Fruit fly (Drosophila melanogaster): ENCODE data around the gene Scsalpha1.

Scsalpha1 gene

dm6 chr3L:3824790-3825484 lies 10.9 kb downstream of the Scsalpha1 start, which contains the start of gene Rdh (continued):
- peak; percentile 49; the same call in 2 of the 3 replicates for TF ChIP-seq CG7357 (GFP tag; IDR thresholded peaks at IDR 0.05)
- TF ChIP-seq peb (GFP tag; IDR thresholded peaks at IDR 0.05): no peak
- no peak for TF ChIP-seq nom (GFP tag; optimal IDR thresholded peaks at IDR 0.05)
- TF ChIP-seq CG7271 (tag; optimal IDR thresholded peaks at IDR 0.05): no peak
- peak; percentile 58 for TF ChIP-seq CG2875 (GFP tag; optimal IDR thresholded peaks at IDR 0.05)
- TF ChIP-seq CG8765 (GFP tag; IDR thresholded peaks at IDR 0.05): peak; percentile 18; the same call in 1 of the 2 replicates
- TF ChIP-seq CG7839 (tag; optimal IDR thresholded peaks at IDR 0.05): peak; percentile 84
- peak; percentile 63 for TF ChIP-seq sob (GFP tag; IDR thresholded peaks at IDR 0.05)
- TF ChIP-seq CG17359 (tag; optimal IDR thresholded peaks at IDR 0.05): peak; percentile 79
- TF ChIP-seq CG7987 (GFP tag; optimal IDR thresholded peaks at IDR 0.05): peak; percentile 15
- peak; percentile 32 for TF ChIP-seq HmgZ (tag; optimal IDR thresholded peaks at IDR 0.05)
- peak; percentile 41 for TF ChIP-seq CG1647 (GFP tag; optimal IDR thresholded peaks at IDR 0.05)
- peak; percentile 37 for TF ChIP-seq CG30020 (tag; optimal IDR thresholded peaks at IDR 0.05)
- TF ChIP-seq CG4854 (GFP tag; optimal IDR thresholded peaks at IDR 0.05): peak; percentile 21
- peak; percentile 77 for TF ChIP-seq Sox102F (GFP tag; optimal IDR thresholded peaks at IDR 0.05)
- TF ChIP-seq CG10147 (GFP tag; optimal IDR thresholded peaks at IDR 0.05): peak; percentile 89
- peak; percentile 77 for TF ChIP-seq CG15011 (GFP tag; optimal IDR thresholded peaks at IDR 0.05)
- TF ChIP-seq lola (GFP tag; optimal IDR thresholded peaks at IDR 0.05): peak in 1 of 3 experiments; percentile 68
- TF ChIP-seq CG11398 (GFP tag; optimal IDR thresholded peaks at IDR 0.05): no peak
- 0 out of 2 replicates have a peak, but pooled peaks have one; percentile 50 for TF ChIP-seq sim (GFP tag; IDR thresholded peaks at IDR 0.05)
- no peak for TF ChIP-seq CG2889 (GFP tag; IDR thresholded peaks at IDR 0.05)
- no peak for TF ChIP-seq CG8290 (GFP tag; optimal IDR thresholded peaks at IDR 0.05)
- TF ChIP-seq CG8290 (tag; optimal IDR thresholded peaks at IDR 0.05): no peak
- TF ChIP-seq CG11093 (GFP tag; IDR thresholded peaks at IDR 0.05): peak; percentile 60; the same call in 1 of the 3 replicates
- no peak for TF ChIP-seq gfzf (GFP tag; optimal IDR thresholded peaks at IDR 0.05)
- peak; percentile 58 for TF ChIP-seq Ada2b (GFP tag; IDR thresholded peaks at IDR 0.05)
- TF ChIP-seq CG12299 (tag; optimal IDR thresholded peaks at IDR 0.05): peak; percentile 75
- TF ChIP-seq CG9817 (tag; optimal IDR thresholded peaks at IDR 0.05): peak; percentile 77
- TF ChIP-seq CG10321 (GFP tag; IDR thresholded peaks at IDR 0.05): no peak
- TF ChIP-seq aop (GFP tag; IDR thresholded peaks at IDR 0.05): no peak
- TF ChIP-seq CG1233 (GFP tag; optimal IDR thresholded peaks at IDR 0.05): peak; percentile 59
- no peak for TF ChIP-seq HLH4C (GFP tag; IDR thresholded peaks at IDR 0.05; ENCODE audit: partially characterized antibody)
- peak; percentile 38 for TF ChIP-seq CG4707 (GFP tag; optimal IDR thresholded peaks at IDR 0.05)
- no peak for TF ChIP-seq Myb (GFP tag; optimal IDR thresholded peaks at IDR 0.05)
- peak; percentile 78 for TF ChIP-seq CG2712 (tag; optimal IDR thresholded peaks at IDR 0.05)
- TF ChIP-seq MTF-1 (GFP tag; optimal IDR thresholded peaks at IDR 0.05; ENCODE audit: borderline replicate concordance): peak; percentile 29
- no peak for TF ChIP-seq Gsc (GFP tag; IDR thresholded peaks at IDR 0.05)
- peak; percentile 32 for TF ChIP-seq Dip3 (GFP tag; optimal IDR thresholded peaks at IDR 0.05)
- peak; percentile 48 for TF ChIP-seq Chrac-16 (GFP tag; optimal IDR thresholded peaks at IDR 0.05)
- peak; percentile 24 for TF ChIP-seq CG10462 (GFP tag; optimal IDR thresholded peaks at IDR 0.05)
- TF ChIP-seq Ets97D (GFP tag; optimal IDR thresholded peaks at IDR 0.05): no peak
- no peak for TF ChIP-seq Bdp1 (GFP tag; optimal IDR thresholded peaks at IDR 0.05)
- TF ChIP-seq CG10654 (GFP tag; optimal IDR thresholded peaks at IDR 0.05): peak; percentile 63
- TF ChIP-seq CG11456 (GFP tag; IDR thresholded peaks at IDR 0.05): no peak
- TF ChIP-seq CG4282 (GFP tag; optimal IDR thresholded peaks at IDR 0.05): no peak
- peak; percentile 45 for TF ChIP-seq D19B (GFP tag; optimal IDR thresholded peaks at IDR 0.05)
- peak; percentile 40 for TF ChIP-seq CG12071 (GFP tag; optimal IDR thresholded peaks at IDR 0.05)
- peak; percentile 73 for TF ChIP-seq fd96Cb (tag; optimal IDR thresholded peaks at IDR 0.05)
- TF ChIP-seq lilli (GFP tag; optimal IDR thresholded peaks at IDR 0.05): peak; percentile 65

Measured in whole organism, embryonic.